Worm (Caenorhabditis elegans) whole organism, L4 larva: Measurements from ENCODE around the gene cyp-13A7.
A peak's percentile ranks its signal among the peaks of the same experiment; 100 is the strongest.

Experiments
- R02D3.7 ChIP-seq: fragments of 150-350 bp; sonication (generic microtip); optimal IDR thresholded peaks from 3 replicates; lab custom pipeline; 2014; ENCODE audit warnings: missing biosample characterization, missing genetic modification characterization
- T20F7.1 ChIP-seq: fragments of 200-800 bp; sonication (Bioruptor generic); optimal IDR thresholded peaks from 2 replicates; lab custom pipeline; 2018; ENCODE audit warnings: mild to moderate bottlenecking, missing genetic modification characterization, missing compliant biosample characterization
- ZK337.2 ChIP-seq: fragments of 200-800 bp; sonication (Bioruptor generic); IDR thresholded peaks from 2 replicates; pipeline ENCODE4 v1.3.6; 2022; ENCODE audit warnings: missing genetic modification reagents, missing genetic modification characterization, missing compliant biosample characterization
- ZK546.5 ChIP-seq, 2 experiments: sonication (generic microtip); optimal IDR thresholded peaks; 2 replicates each; lab custom pipeline; 2017; ENCODE audit warnings: missing biosample characterization in 2 of 2, missing genetic modification characterization in 2 of 2
- aha-1 ChIP-seq: fragments of 150-350 bp; peaks from one replicate; lab custom pipeline; 2014; ENCODE audit warnings: missing biosample characterization, missing genetic modification characterization
- arid-1 ChIP-seq: fragments of 200-800 bp; sonication (Bioruptor generic); conservative IDR thresholded peaks from 2 replicates; pipeline ENCODE4 v1.3.6; 2022; ENCODE audit warnings: missing genetic modification reagents, missing genetic modification characterization, missing compliant biosample characterization
- attf-4 ChIP-seq: sonication (generic microtip); optimal IDR thresholded peaks from 3 replicates; lab custom pipeline; 2017; ENCODE audit warnings: missing biosample characterization, missing genetic modification characterization
- ceh-62 ChIP-seq: sonication (generic microtip); optimal IDR thresholded peaks from 2 replicates; lab custom pipeline; 2017; ENCODE audit warnings: missing biosample characterization, missing genetic modification characterization
- ceh-82 ChIP-seq: sonication (generic microtip); optimal IDR thresholded peaks from 2 replicates; lab custom pipeline; 2017; ENCODE audit warnings: missing biosample characterization, missing genetic modification characterization
- cey-2 ChIP-seq: sonication (generic microtip); optimal IDR thresholded peaks from 3 replicates; lab custom pipeline; 2017; ENCODE audit warnings: missing genetic modification characterization, mild to moderate bottlenecking, missing compliant biosample characterization, antibody characterized with exemption, borderline replicate concordance; ENCODE audit not compliant: insufficient read depth
- daf-16 ChIP-seq, 3 experiments: sonication (generic microtip); optimal IDR thresholded peaks; 2 replicates each; lab custom pipeline; 2016 to 2017; ENCODE audit warnings: missing genetic modification characterization in 3 of 3, missing genetic modification reagents in 3 of 3, mild to moderate bottlenecking in 2 of 3, missing compliant biosample characterization in 2 of 3, missing biosample characterization in 1 of 3, moderate library complexity in 1 of 3
- dmd-6 ChIP-seq: fragments of 200-800 bp; sonication (Bioruptor generic); IDR thresholded peaks from 2 replicates; pipeline ENCODE4 v1.3.6; 2022; ENCODE audit warnings: missing genetic modification reagents, missing genetic modification characterization, missing compliant biosample characterization
- dmd-9 ChIP-seq: fragments of 200-800 bp; sonication (Bioruptor generic); IDR thresholded peaks from 2 replicates; pipeline ENCODE4 v1.3.6; 2022; ENCODE audit warnings: missing genetic modification reagents, missing genetic modification characterization, missing compliant biosample characterization
- dve-1 ChIP-seq: sonication (generic microtip); optimal IDR thresholded peaks from 2 replicates; lab custom pipeline; 2017; ENCODE audit warnings: antibody characterized with exemption, mild to moderate bottlenecking, missing genetic modification characterization, missing compliant biosample characterization; ENCODE audit not compliant: insufficient read depth
- egl-43 ChIP-seq: fragments of 200-800 bp; sonication (Bioruptor generic); IDR thresholded peaks from 2 replicates; pipeline ENCODE4 v1.3.6; 2022; ENCODE audit warnings: missing genetic modification reagents, missing genetic modification characterization, missing compliant biosample characterization
- hlh-11 ChIP-seq: fragments of 200-800 bp; sonication (Bioruptor generic); optimal IDR thresholded peaks from 2 replicates; lab custom pipeline; 2018; ENCODE audit warnings: mild to moderate bottlenecking, missing genetic modification characterization, missing compliant biosample characterization
- hlh-30 ChIP-seq: sonication (generic microtip); optimal IDR thresholded peaks from 2 replicates; lab custom pipeline; 2017; ENCODE audit warnings: antibody characterized with exemption, mild to moderate bottlenecking, missing genetic modification characterization, missing compliant biosample characterization; ENCODE audit not compliant: insufficient read depth
- lin-38 ChIP-seq: fragments of 200-800 bp; sonication (Bioruptor generic); IDR thresholded peaks from 2 replicates; pipeline ENCODE4 v1.3.6; 2022; ENCODE audit warnings: missing genetic modification reagents, missing genetic modification characterization, missing compliant biosample characterization
- lin-39 ChIP-seq: fragments of 150-350 bp; optimal IDR thresholded peaks from 2 replicates; lab custom pipeline; 2014; ENCODE audit warnings: missing biosample characterization, missing genetic modification reagents, missing genetic modification characterization
- lir-3 ChIP-seq: sonication (generic microtip); optimal IDR thresholded peaks from 2 replicates; lab custom pipeline; 2016; ENCODE audit warnings: mild to moderate bottlenecking, missing genetic modification characterization, missing compliant biosample characterization
- mdl-1 ChIP-seq, 2 experiments: fragments of 150-350 bp in 1 of 2; sonication (generic microtip) in 1 of 2; optimal IDR thresholded peaks; 2 replicates each; lab custom pipeline; 2014 to 2017; ENCODE audit warnings: missing biosample characterization in 2 of 2, missing genetic modification characterization in 2 of 2
- mxl-3 ChIP-seq: fragments of 200-800 bp; sonication (Bioruptor generic); optimal IDR thresholded peaks from 2 replicates; lab custom pipeline; 2018; ENCODE audit warnings: mild to moderate bottlenecking, missing genetic modification characterization, missing compliant biosample characterization
- nhr-102 ChIP-seq: sonication (generic microtip); optimal IDR thresholded peaks from 2 replicates; lab custom pipeline; 2016; ENCODE audit warnings: mild to moderate bottlenecking, missing genetic modification characterization, moderate library complexity, missing compliant biosample characterization
- nhr-25 ChIP-seq: sonication (generic microtip); optimal IDR thresholded peaks from 2 replicates; lab custom pipeline; 2017; ENCODE audit warnings: missing genetic modification characterization, mild to moderate bottlenecking, missing compliant biosample characterization, antibody characterized with exemption, moderate library complexity, borderline replicate concordance; ENCODE audit not compliant: insufficient read depth
- nhr-28 ChIP-seq: fragments of 150-350 bp; optimal IDR thresholded peaks from 2 replicates; lab custom pipeline; 2014; ENCODE audit warnings: missing biosample characterization, missing genetic modification characterization
- nhr-41 ChIP-seq: fragments of 200-800 bp; sonication (Bioruptor generic); IDR thresholded peaks from 2 replicates; pipeline ENCODE4 v1.3.6; 2022; ENCODE audit warnings: missing genetic modification reagents, missing genetic modification characterization, missing compliant biosample characterization
- nhr-42 ChIP-seq: fragments of 200-800 bp; sonication (Bioruptor generic); IDR thresholded peaks from 2 replicates; pipeline ENCODE4 v1.3.6; 2022; ENCODE audit warnings: missing genetic modification characterization, missing compliant biosample characterization
- nhr-77 ChIP-seq: fragments of 150-350 bp; optimal IDR thresholded peaks from 2 replicates; lab custom pipeline; 2014; ENCODE audit warnings: missing biosample characterization, missing genetic modification characterization
- pha-4 ChIP-seq, 2 experiments: fragments of 150-350 bp in 1 of 2; fragments of 200-800 bp in 1 of 2; sonication (Bioruptor generic) in 1 of 2; IDR thresholded peaks in 1 of 2; optimal IDR thresholded peaks in 1 of 2; 2 replicates each; pipeline versions ENCODE4 v1.3.6 to Lab custom; 2014 to 2022; ENCODE audit warnings: missing genetic modification characterization in 2 of 2, missing genetic modification reagents in 2 of 2, missing biosample characterization in 1 of 2, missing compliant biosample characterization in 1 of 2
- php-3 ChIP-seq: fragments of 200-800 bp; sonication (Bioruptor generic); IDR thresholded peaks from 2 replicates; pipeline ENCODE4 v1.3.6; 2022; ENCODE audit warnings: missing genetic modification reagents, missing genetic modification characterization, missing compliant biosample characterization
- pqm-1 ChIP-seq: sonication (generic microtip); optimal IDR thresholded peaks from 2 replicates; lab custom pipeline; 2017; ENCODE audit warnings: missing biosample characterization, missing genetic modification characterization
- spr-1 ChIP-seq: sonication (generic microtip); optimal IDR thresholded peaks from 2 replicates; lab custom pipeline; 2016; ENCODE audit warnings: mild to moderate bottlenecking, missing genetic modification characterization, missing compliant biosample characterization
- tra-1 ChIP-seq: fragments of 200-800 bp; sonication (Bioruptor generic); IDR thresholded peaks from 2 replicates; pipeline ENCODE4 v1.3.6; 2022; ENCODE audit warnings: missing genetic modification reagents, missing genetic modification characterization, missing compliant biosample characterization
- unc-62 ChIP-seq, 3 experiments: fragments of 150-350 bp in 1 of 3; sonication (generic microtip); optimal IDR thresholded peaks in 2 of 3; peaks in 1 of 3; 1 replicate in 1 of 3; 2 replicates in 2 of 3; lab custom pipeline; 2014 to 2017; ENCODE audit warnings: missing biosample characterization in 3 of 3, missing genetic modification characterization in 3 of 3, missing genetic modification reagents in 3 of 3, missing genotype in 1 of 3
- zfp-3 ChIP-seq: fragments of 200-800 bp; sonication (Bioruptor generic); conservative IDR thresholded peaks from 2 replicates; pipeline ENCODE4 v1.3.6; 2022; ENCODE audit warnings: missing genetic modification reagents, missing genetic modification characterization, missing compliant biosample characterization
- ztf-11 ChIP-seq: fragments of 150-350 bp; optimal IDR thresholded peaks from 2 replicates; lab custom pipeline; 2014; ENCODE audit warnings: missing biosample characterization, missing genetic modification characterization

Gene cyp-13A7

DNA sequence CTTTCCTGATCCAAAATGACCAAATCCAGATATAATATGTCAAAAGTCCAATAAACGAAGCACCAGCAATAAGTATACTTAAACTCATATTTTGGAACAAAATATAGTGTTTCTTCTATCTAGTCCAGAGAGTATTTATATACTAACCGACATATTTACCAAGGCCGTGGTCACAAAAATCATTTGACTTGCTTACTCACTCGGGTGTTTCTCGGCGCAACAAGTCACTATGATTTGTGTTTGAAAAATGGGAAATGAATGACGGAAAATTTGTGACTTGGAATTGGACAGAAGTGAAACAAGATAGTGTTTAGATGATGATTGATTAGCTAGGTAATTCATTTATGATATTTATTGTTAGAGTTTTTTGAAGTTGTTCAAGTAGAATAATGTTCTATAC, 3.2 kb upstream of the cyp-13A7 start, which contains the start of gene cyp-13A5 (continued):
- no peak for TF ChIP-seq lin-38 (GFP tag; lab: Robert Waterston, UW)
- TF ChIP-seq nhr-42 (GFP tag; lab: Robert Waterston, UW), result no peak
- TF ChIP-seq pha-4 (GFP tag; IDR thresholded peaks at IDR 0.05; lab: Robert Waterston, UW), result no peak
- TF ChIP-seq pha-4 (tag; optimal IDR thresholded peaks at IDR 0.05; lab: Kevin White, UChicago), result no peak
- TF ChIP-seq egl-43 (GFP tag; lab: Robert Waterston, UW), result no peak
- TF ChIP-seq cey-2 (tag; lab: Kevin White, UChicago), result no peak
- no peak for TF ChIP-seq daf-16 (GFP tag; optimal IDR thresholded peaks at IDR 0.05; lab: Kevin White, UChicago)
- peak; percentile 83 for TF ChIP-seq daf-16 (tag; optimal IDR thresholded peaks at IDR 0.05; lab: Kevin White, UChicago)
- no peak for TF ChIP-seq nhr-41
- TF ChIP-seq ZK546.5 (tag; optimal IDR thresholded peaks at IDR 0.05; lab: Kevin White, UChicago), result no peak
- TF ChIP-seq T20F7.1, result no peak
- TF ChIP-seq dmd-9 (GFP tag; lab: Robert Waterston, UW), result no peak
- TF ChIP-seq arid-1 (GFP tag; lab: Robert Waterston, UW), result no peak
- no peak for TF ChIP-seq lir-3 (tag; lab: Kevin White, UChicago)
- TF ChIP-seq ztf-11, result no peak
- no peak for TF ChIP-seq lin-39
- no peak for TF ChIP-seq ceh-62
- TF ChIP-seq mxl-3 (GFP tag; lab: Kevin White, UChicago), result peak; percentile 26
- TF ChIP-seq ZK337.2 (GFP tag; lab: Robert Waterston, UW), result no peak

DNA sequence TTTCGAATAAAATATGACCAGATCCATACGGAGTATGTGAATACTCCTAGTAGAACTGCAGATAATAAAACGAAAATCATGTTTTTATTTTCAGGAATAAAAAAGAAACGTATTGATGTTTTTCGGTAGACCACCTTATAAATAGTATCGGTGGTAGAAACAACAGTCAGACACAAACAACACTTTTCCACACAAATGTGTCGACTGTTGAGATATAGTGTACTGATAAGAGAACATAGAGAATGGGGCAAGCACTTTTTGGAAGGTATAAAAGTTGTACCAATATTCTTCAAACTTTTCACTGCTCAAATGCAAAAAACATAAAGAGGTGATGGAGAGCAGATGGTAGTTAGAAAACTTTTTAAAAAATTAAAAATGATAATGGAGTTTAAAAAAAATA, 778 bp upstream of the cyp-13A7 start, which contains the start of gene cyp-13A6:
Gene cyp-13A6, minus strand, starts transcription at position 180 of the 400 bp plus-strand sequence.
- peak; percentile 18 for TF ChIP-seq hlh-11
- TF ChIP-seq attf-4 (tag; lab: Kevin White, UChicago), result no peak
- no peak for TF ChIP-seq egl-43 (GFP tag; lab: Robert Waterston, UW)
- TF ChIP-seq cey-2 (tag; lab: Kevin White, UChicago), result no peak
- TF ChIP-seq dmd-6 (GFP tag; lab: Robert Waterston, UW), result peak; percentile 46; the same call in 1 of the 2 replicates
- TF ChIP-seq nhr-28 (tag; lab: Kevin White, UChicago), result peak; percentile 63
- TF ChIP-seq daf-16 (GFP tag; optimal IDR thresholded peaks at IDR 0.05; lab: Kevin White, UChicago), result no peak
- peak; percentile 68 for TF ChIP-seq daf-16 (tag; optimal IDR thresholded peaks at IDR 0.05; lab: Kevin White, UChicago)

DNA sequence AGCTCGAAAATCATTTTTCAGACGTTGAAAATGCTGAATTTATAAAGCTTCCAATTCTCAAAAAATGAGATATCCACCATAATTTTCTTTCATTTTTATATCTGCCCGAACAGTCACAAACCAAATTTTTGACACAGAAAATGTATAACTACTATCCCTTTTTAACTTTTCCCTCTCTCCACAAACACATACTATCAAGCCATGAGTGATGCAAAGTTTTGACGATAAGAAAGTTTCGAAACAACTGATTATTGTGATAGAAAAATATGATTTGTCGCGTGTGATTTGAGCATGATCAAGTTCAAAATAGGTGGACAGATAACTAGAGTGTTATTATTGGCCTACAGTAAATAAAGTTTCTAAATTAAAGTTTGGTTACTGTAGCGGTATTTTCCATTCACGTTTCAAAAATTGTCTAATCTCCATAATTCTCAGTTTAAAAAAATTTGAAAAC, 4.1 kb downstream of the cyp-13A7 start, which contains the start of gene cyp-13A8:
Gene cyp-13A8, minus strand, starts transcription at position 51 of the 454 bp plus-strand sequence.
- peak in 1 of 2 experiments; percentile 21 for TF ChIP-seq unc-62 (GFP tag; optimal IDR thresholded peaks at IDR 0.05 in 1 of 2; lab: Kevin White, UChicago)
- TF ChIP-seq unc-62 (tag; optimal IDR thresholded peaks at IDR 0.05; lab: Kevin White, UChicago), result no peak
- TF ChIP-seq pqm-1 (tag; lab: Kevin White, UChicago), result peak; percentile 91
- TF ChIP-seq nhr-77 (tag; lab: Kevin White, UChicago), result peak; percentile 1
- peak; percentile 91 for TF ChIP-seq hlh-30
- TF ChIP-seq R02D3.7 (tag; lab: Kevin White, UChicago), result no peak
- TF ChIP-seq tra-1 (GFP tag; lab: Robert Waterston, UW), result 0 out of 2 replicates have a peak, but pooled peaks have one; percentile 29
- TF ChIP-seq ceh-82 (tag; lab: Kevin White, UChicago), result no peak
- TF ChIP-seq lir-3 (tag; lab: Kevin White, UChicago), result no peak
- no peak for TF ChIP-seq daf-16 (GFP tag; optimal IDR thresholded peaks at IDR 0.05; lab: Kevin White, UChicago)
- peak; percentile 71 for TF ChIP-seq daf-16 (tag; optimal IDR thresholded peaks at IDR 0.05; lab: Kevin White, UChicago)
- TF ChIP-seq hlh-11, result peak; percentile 79
- TF ChIP-seq aha-1 (tag; lab: Kevin White, UChicago), result peak; percentile 38
- TF ChIP-seq nhr-102 (tag; lab: Kevin White, UChicago), result peak; percentile 93
- TF ChIP-seq mdl-1 (tag; optimal IDR thresholded peaks at IDR 0.05; lab: Kevin White, UChicago), result peak in 1 of 2 experiments; percentile 66
- TF ChIP-seq mxl-3 (GFP tag; lab: Kevin White, UChicago), result peak; percentile 56
- TF ChIP-seq php-3 (GFP tag; lab: Robert Waterston, UW), result no peak
- peak; percentile 90 for TF ChIP-seq dmd-6 (GFP tag; lab: Robert Waterston, UW)
- TF ChIP-seq nhr-25 (tag; lab: Kevin White, UChicago), result no peak
- TF ChIP-seq nhr-28 (tag; lab: Kevin White, UChicago), result peak; percentile 78
- peak; percentile 68 for TF ChIP-seq dve-1 (tag; lab: Kevin White, UChicago)
- TF ChIP-seq zfp-3 (GFP tag; lab: Robert Waterston, UW), result no peak
- no peak for TF ChIP-seq spr-1
- TF ChIP-seq nhr-41, result no peak
- TF ChIP-seq lin-39, result no peak
